Worm (Caenorhabditis elegans): ENCODE measurements around the gene rps-29.

Gene rps-29

DNA sequence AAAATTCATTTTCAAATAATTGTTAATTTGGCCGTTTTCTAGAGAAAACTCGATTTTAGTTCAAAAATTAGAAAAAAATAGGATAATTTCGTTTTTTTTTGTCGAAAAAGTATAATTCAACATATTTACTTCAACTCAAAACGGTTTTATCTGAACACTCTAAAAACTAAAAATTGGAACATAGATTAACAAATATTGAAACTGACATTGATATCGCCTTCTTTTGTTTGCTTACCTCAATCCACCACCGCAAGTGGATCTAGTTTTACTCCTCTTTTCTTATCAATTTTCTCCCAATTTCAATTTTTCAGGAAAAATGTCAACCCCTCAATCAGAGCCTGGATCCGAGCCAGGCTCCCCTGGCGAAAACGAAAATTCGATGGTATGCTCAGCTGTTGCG, 29.2 kb upstream of the rps-29 start, which contains the start of gene ptl-1:
Gene ptl-1 (plus strand): TSS at position 301 of the 400 bp plus-strand sequence.
- TF ChIP-seq ztf-1 (GFP tag; conservative IDR thresholded peaks at IDR 0.05) (no peak), ceh-16 (tag; optimal IDR thresholded peaks at IDR 0.05) (no peak)

DNA sequence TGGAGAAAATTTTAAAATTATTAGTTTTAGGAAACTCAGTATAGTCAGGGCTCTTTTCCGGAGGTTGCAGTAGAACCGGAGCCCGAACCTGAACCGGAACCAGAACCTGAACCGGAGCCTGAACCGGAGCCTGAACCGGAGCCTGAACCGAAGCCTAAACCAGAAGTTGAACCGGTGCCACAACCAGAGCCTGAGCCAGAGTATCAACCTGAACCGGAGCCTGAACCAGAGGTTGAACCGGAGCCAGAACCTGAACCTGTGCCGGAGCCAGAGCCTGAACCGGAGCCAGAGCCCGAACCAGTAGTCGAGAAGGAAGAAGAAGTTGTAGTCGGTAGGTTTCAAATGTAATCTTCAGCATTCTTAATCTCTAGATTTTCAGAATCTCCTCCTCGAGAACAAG, 25.6 kb upstream of the rps-29 start:
- TF ChIP-seq blmp-1 (tag; optimal IDR thresholded peaks at IDR 0.05; ENCODE audit: insufficient read depth) (no peak), sma-9 (GFP tag; optimal IDR thresholded peaks at IDR 0.05) (no peak), sma-9 (tag; optimal IDR thresholded peaks at IDR 0.05) (no peak), lin-39 (tag; optimal IDR thresholded peaks at IDR 0.05) (no peak), ceh-16 (tag; optimal IDR thresholded peaks at IDR 0.05) (no peak), unc-55 (GFP tag; optimal IDR thresholded peaks at IDR 0.05) (no peak), nhr-11 (tag; optimal IDR thresholded peaks at IDR 0.05) (no peak), R02D3.7 (tag; optimal IDR thresholded peaks at IDR 0.05) (no peak)

DNA sequence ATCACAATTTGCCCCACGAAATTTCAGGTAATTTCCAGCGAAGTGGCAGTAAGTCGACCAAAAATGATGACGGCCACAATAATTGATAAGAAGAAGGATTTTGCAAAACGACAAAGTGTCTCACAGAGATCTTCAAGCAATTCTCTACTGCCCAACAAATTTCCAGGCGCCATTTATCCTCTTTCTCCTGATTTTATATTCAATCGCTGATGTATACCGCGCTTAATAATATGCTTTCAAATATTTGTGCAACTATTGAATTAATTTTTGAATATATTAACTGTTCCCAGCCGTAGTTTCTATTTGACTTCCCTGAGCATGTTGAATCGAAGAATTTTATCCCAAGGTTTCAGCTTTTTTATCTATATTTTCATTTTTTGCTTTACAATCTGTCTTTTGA, 23.1 kb upstream of the rps-29 start, which contains the start of gene tpst-2:
Gene tpst-2 (plus strand): TSS at position 301 of the 400 bp plus-strand sequence.
- TF ChIP-seq F13H6.1 (tag; optimal IDR thresholded peaks at IDR 0.05): no peak
- no peak for TF ChIP-seq nhr-6 (tag; optimal IDR thresholded peaks at IDR 0.05)
- TF ChIP-seq ztf-4 (tag; optimal IDR thresholded peaks at IDR 0.05): no peak
- TF ChIP-seq nhr-25 (tag; optimal IDR thresholded peaks at IDR 0.05): no peak
- TF ChIP-seq C34F6.9 (tag; optimal IDR thresholded peaks at IDR 0.05): no peak
- TF ChIP-seq dmd-4 (tag; optimal IDR thresholded peaks at IDR 0.05): no peak
- TF ChIP-seq ZK546.5 (tag; optimal IDR thresholded peaks at IDR 0.05): no peak
- no peak for TF ChIP-seq crh-2 (tag; optimal IDR thresholded peaks at IDR 0.05)
- TF ChIP-seq unc-39 (tag; optimal IDR thresholded peaks at IDR 0.05): no peak
- no peak for TF ChIP-seq ztf-11 (tag; optimal IDR thresholded peaks at IDR 0.05)
- TF ChIP-seq lin-39 (tag; optimal IDR thresholded peaks at IDR 0.05): no peak
- TF ChIP-seq ama-1 (optimal IDR thresholded peaks at IDR 0.05): no peak
- TF ChIP-seq nhr-11 (tag; optimal IDR thresholded peaks at IDR 0.05): no peak
- no peak for TF ChIP-seq mbf-1 (tag; optimal IDR thresholded peaks at IDR 0.05)
- TF ChIP-seq lsy-2 (tag; optimal IDR thresholded peaks at IDR 0.05): no peak
- no peak for TF ChIP-seq nhr-77 (tag; optimal IDR thresholded peaks at IDR 0.05)
- no peak for TF ChIP-seq aly-2 (tag; optimal IDR thresholded peaks at IDR 0.05)
- TF ChIP-seq sma-3 (GFP tag; optimal IDR thresholded peaks at IDR 0.05): no peak
- no peak for TF ChIP-seq nhr-21 (tag; optimal IDR thresholded peaks at IDR 0.05)

DNA sequence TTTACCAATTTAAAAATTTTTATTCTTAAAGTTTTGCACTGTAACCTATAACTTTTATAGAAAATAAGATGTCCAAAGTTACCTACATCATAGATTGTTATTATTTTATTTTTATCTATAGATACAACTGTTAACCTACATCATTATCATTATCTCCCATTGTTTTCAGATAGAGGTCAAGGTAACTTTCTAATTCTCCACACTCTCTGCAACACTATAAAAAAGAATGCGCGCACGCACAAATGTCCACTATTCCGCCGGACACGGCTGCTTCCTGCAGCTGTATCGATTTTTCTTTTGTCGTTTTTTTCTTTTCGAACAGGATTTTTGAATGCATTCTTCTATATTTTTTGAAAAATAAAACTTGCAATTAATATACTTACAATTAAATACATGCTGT, 21.4 kb upstream of the rps-29 start:
- TF ChIP-seq mab-5 (tag; optimal IDR thresholded peaks at IDR 0.05) (no peak), blmp-1 (tag; optimal IDR thresholded peaks at IDR 0.05; ENCODE audit: insufficient read depth) (peak; percentile 56), zag-1 (tag; optimal IDR thresholded peaks at IDR 0.05) (no peak), skn-1 (tag; optimal IDR thresholded peaks at IDR 0.05) (no peak), crh-2 (tag; optimal IDR thresholded peaks at IDR 0.05) (no peak), ztf-1 (GFP tag; conservative IDR thresholded peaks at IDR 0.05) (no peak), elt-3 (tag; optimal IDR thresholded peaks at IDR 0.05) (no peak), lsy-2 (tag; optimal IDR thresholded peaks at IDR 0.05) (peak in 1 of 2 experiments; percentile 26), nhr-237 (tag; optimal IDR thresholded peaks at IDR 0.05) (no peak), sem-4 (tag; optimal IDR thresholded peaks at IDR 0.05) (no peak), nhr-25 (tag; optimal IDR thresholded peaks at IDR 0.05) (no peak), sma-3 (GFP tag; optimal IDR thresholded peaks at IDR 0.05) (no peak)

DNA sequence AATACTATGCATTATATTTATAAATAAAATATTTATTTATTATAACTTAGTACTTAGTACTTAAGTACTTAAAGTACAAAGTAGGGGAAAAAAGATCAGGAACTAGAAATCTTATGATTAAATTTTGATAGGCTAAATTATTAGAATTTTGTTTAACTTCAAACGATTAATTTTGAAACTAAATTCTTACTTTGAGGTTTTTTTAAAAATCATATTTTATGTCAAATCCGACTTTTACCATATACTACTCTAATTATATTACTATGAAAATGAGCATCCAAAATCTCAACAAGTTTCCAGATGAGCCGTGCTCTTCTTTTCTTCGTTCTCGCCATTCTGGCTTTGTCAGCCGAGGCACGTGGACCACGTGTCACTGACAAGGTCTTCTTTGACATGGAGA, 21.0 kb upstream of the rps-29 start, which contains the start of gene cyn-6:
Gene cyn-6 (plus strand): TSS at position 301 of the 400 bp plus-strand sequence.
- TF ChIP-seq nhr-237 (tag; optimal IDR thresholded peaks at IDR 0.05): no peak
- TF ChIP-seq mab-5 (tag; optimal IDR thresholded peaks at IDR 0.05): no peak
- TF ChIP-seq nhr-77 (tag; optimal IDR thresholded peaks at IDR 0.05): no peak
- no peak for TF ChIP-seq egl-27 (tag; optimal IDR thresholded peaks at IDR 0.05)
- TF ChIP-seq elt-3 (tag; optimal IDR thresholded peaks at IDR 0.05): no peak
- no peak for TF ChIP-seq nhr-129 (tag; optimal IDR thresholded peaks at IDR 0.05)
- TF ChIP-seq crh-2 (tag; optimal IDR thresholded peaks at IDR 0.05): no peak
- TF ChIP-seq dmd-4 (tag; optimal IDR thresholded peaks at IDR 0.05): no peak
- TF ChIP-seq sma-9 (GFP tag; optimal IDR thresholded peaks at IDR 0.05): no peak
- TF ChIP-seq sma-9 (tag; optimal IDR thresholded peaks at IDR 0.05): no peak
- TF ChIP-seq gmeb-1 (tag; optimal IDR thresholded peaks at IDR 0.05): no peak
- no peak for TF ChIP-seq mbf-1 (tag; optimal IDR thresholded peaks at IDR 0.05)
- no peak for TF ChIP-seq peb-1 (tag; optimal IDR thresholded peaks at IDR 0.05)
